Fruit fly (Drosophila melanogaster) whole organism, adult: Measurements from ENCODE around the gene CG42583.

Experiments
- CG5204 ChIP-seq: fragments of 200-800 bp; sonication (Bioruptor generic); optimal IDR thresholded peaks from 2 replicates; lab custom pipeline; 2016; ENCODE audit warnings: missing biosample characterization, missing genetic modification characterization
- CG7101 ChIP-seq: fragments of 200-800 bp; sonication (Bioruptor generic); optimal IDR thresholded peaks from 2 replicates; lab custom pipeline; 2018; ENCODE audit warnings: missing biosample characterization, mild to moderate bottlenecking, missing genetic modification characterization, moderate library complexity
- Clk ChIP-seq: fragments of 200-800 bp; sonication (Bioruptor generic); optimal IDR thresholded peaks from 2 replicates; lab custom pipeline; 2017; ENCODE audit warnings: missing biosample characterization, missing genetic modification characterization
- Mnt ChIP-seq: fragments of 200-800 bp; sonication (Bioruptor generic); optimal IDR thresholded peaks from 2 replicates; lab custom pipeline; 2016; ENCODE audit warnings: missing biosample characterization, mild to moderate bottlenecking, missing genetic modification characterization
- ovo ChIP-seq: fragments of 200-800 bp; sonication (Bioruptor generic); optimal IDR thresholded peaks from 2 replicates; lab custom pipeline; 2016; ENCODE audit warnings: missing biosample characterization, missing genetic modification characterization

DNA sequence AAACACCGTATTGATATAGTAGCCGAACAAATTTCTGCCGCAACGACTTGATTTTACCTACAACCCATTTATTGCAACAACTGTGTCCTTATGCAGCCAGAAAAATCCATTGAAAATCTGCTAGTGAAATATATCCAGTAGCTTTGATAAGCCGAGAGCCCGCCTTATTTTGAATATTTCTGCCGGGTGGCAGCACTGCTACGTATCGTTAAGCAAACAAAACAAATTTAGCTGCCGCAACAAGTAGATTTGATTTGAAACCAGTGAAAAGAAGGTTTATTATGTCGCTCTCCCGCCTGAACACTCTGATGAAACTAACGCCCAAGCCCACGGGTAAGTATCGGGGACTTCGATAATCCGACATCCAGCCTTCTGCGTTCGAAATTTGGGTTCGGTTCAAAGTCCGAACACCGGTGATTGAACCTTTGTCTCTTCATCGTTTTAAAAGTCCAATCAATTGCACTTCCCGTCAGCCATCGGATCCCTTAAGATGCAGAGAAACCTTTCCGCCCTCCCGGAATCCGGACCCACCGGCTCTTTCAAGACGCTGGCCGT lies 27.0 kb downstream of the CG42583 start, which contains the start of gene CG9577:
- TF ChIP-seq Clk (GFP tag; lab: Kevin White, UChicago) (no peak), CG5204 (GFP tag; lab: Kevin White, UChicago) (no peak), CG7101 (tag; lab: Kevin White, UChicago) (no peak), Mnt (GFP tag; lab: Kevin White, UChicago) (no peak), ovo (GFP tag; lab: Kevin White, UChicago) (no peak)
